Fruit fly (Drosophila melanogaster): ENCODE data around the gene bocks.

- TF ChIP-seq psq (optimal IDR thresholded peaks at IDR 0.05) (no peak), ttk (optimal IDR thresholded peaks at IDR 0.05) (no peak), h (optimal IDR thresholded peaks at IDR 0.05) (no peak)
Observed at dm6 chr3R:9563240-9563992, 27.4 kb downstream of the bocks start, which contains the start of the genes CG9393 and Vps45.

Measured in Kc167 (cell line).